Fruit fly (Drosophila melanogaster): ENCODE data around the gene Or10a.

The Or10a gene

dm6 chrX:11427282-11427689 is 10.1 kb upstream of the Or10a start (continued):
- no peak for TF ChIP-seq nerfin-1 (tag; optimal IDR thresholded peaks at IDR 0.05)
- no peak for TF ChIP-seq corto (GFP tag; optimal IDR thresholded peaks at IDR 0.05)
- no peak for TF ChIP-seq bigmax (GFP tag; optimal IDR thresholded peaks at IDR 0.05)
- peak in 1 of 3 experiments; percentile 20 for TF ChIP-seq lola (GFP tag; optimal IDR thresholded peaks at IDR 0.05)
- TF ChIP-seq dmrt99B (tag; optimal IDR thresholded peaks at IDR 0.05) = no peak
- TF ChIP-seq tap (tag; optimal IDR thresholded peaks at IDR 0.05) = peak; percentile 3
- TF ChIP-seq sens (GFP tag) = no peak
- TF ChIP-seq HLH54F (GFP tag; optimal IDR thresholded peaks at IDR 0.05) = no peak
- TF ChIP-seq Dp (GFP tag; optimal IDR thresholded peaks at IDR 0.05) = no peak
- TF ChIP-seq btn (GFP tag; optimal IDR thresholded peaks at IDR 0.05) = no peak
- no peak for TF ChIP-seq CG6689 (GFP tag; IDR thresholded peaks at IDR 0.05)
- TF ChIP-seq bowl (GFP tag; IDR thresholded peaks at IDR 0.05) = no peak
- TF ChIP-seq CG3163 (GFP tag; optimal IDR thresholded peaks at IDR 0.05) = no peak
- peak; percentile 56 for TF ChIP-seq CG12071 (GFP tag; optimal IDR thresholded peaks at IDR 0.05)
- TF ChIP-seq ken (GFP tag; IDR thresholded peaks at IDR 0.05) = no peak
- no peak for TF ChIP-seq danr (GFP tag; IDR thresholded peaks at IDR 0.05)
- no peak for TF ChIP-seq CG32772 (GFP tag; IDR thresholded peaks at IDR 0.05)
- TF ChIP-seq Asciz (GFP tag; optimal IDR thresholded peaks at IDR 0.05) = peak; percentile 67
- TF ChIP-seq zfh2 (GFP tag; optimal IDR thresholded peaks at IDR 0.05) = no peak
- no peak for TF ChIP-seq CG6654 (GFP tag; optimal IDR thresholded peaks at IDR 0.05)
- TF ChIP-seq CG9215 (GFP tag; IDR thresholded peaks at IDR 0.05) = no peak
- no peak for TF ChIP-seq Sin3A (optimal IDR thresholded peaks at IDR 0.05)
- no peak for TF ChIP-seq Ptx1 (GFP tag; IDR thresholded peaks at IDR 0.05)
- no peak for TF ChIP-seq ttk (GFP tag; IDR thresholded peaks at IDR 0.05)
- TF ChIP-seq Sry-δ (GFP tag; optimal IDR thresholded peaks at IDR 0.05) = no peak
- no peak for TF ChIP-seq slou (GFP tag; optimal IDR thresholded peaks at IDR 0.05)
- peak; percentile 32 for TF ChIP-seq gem (tag; optimal IDR thresholded peaks at IDR 0.05)
- no peak for TF ChIP-seq croc (GFP tag; conservative IDR thresholded peaks at IDR 0.05)
- peak; percentile 94 for TF ChIP-seq cwo (GFP tag; optimal IDR thresholded peaks at IDR 0.05)
- no peak; the same call in 1 of the 2 replicates for TF ChIP-seq CG31441 (GFP tag; IDR thresholded peaks at IDR 0.05)
- TF ChIP-seq Nf-YA (GFP tag; IDR thresholded peaks at IDR 0.05) = no peak
- TF ChIP-seq CG17912 (GFP tag; optimal IDR thresholded peaks at IDR 0.05) = no peak
- TF ChIP-seq CG4282 (GFP tag; optimal IDR thresholded peaks at IDR 0.05) = no peak
- 0 out of 2 replicates have a peak, but pooled peaks have one; percentile 28 for TF ChIP-seq rib (GFP tag; IDR thresholded peaks at IDR 0.05)
- TF ChIP-seq pros (GFP tag; optimal IDR thresholded peaks at IDR 0.05) = no peak
- no peak for TF ChIP-seq CG2712 (tag; optimal IDR thresholded peaks at IDR 0.05)
- peak; percentile 76 for TF ChIP-seq CG34376 (GFP tag; optimal IDR thresholded peaks at IDR 0.05)
- TF ChIP-seq gt (GFP tag; IDR thresholded peaks at IDR 0.05) = no peak
- no peak for TF ChIP-seq CG8290 (GFP tag; optimal IDR thresholded peaks at IDR 0.05)
- peak in 1 of 2 experiments; percentile 6 for TF ChIP-seq CG8290 (tag; optimal IDR thresholded peaks at IDR 0.05)
- TF ChIP-seq maf-S (GFP tag; optimal IDR thresholded peaks at IDR 0.05) = no peak
- peak; percentile 66; the same call in 1 of the 2 replicates for TF ChIP-seq GATAe (GFP tag; conservative IDR thresholded peaks at IDR 0.05)
- TF ChIP-seq gfzf (GFP tag; optimal IDR thresholded peaks at IDR 0.05) = no peak
- TF ChIP-seq Scr (GFP tag; IDR thresholded peaks at IDR 0.05; ENCODE audit: partially characterized antibody) = no peak
- 0 out of 3 replicates have a peak, but pooled peaks have one; percentile 21 for TF ChIP-seq ci (GFP tag; IDR thresholded peaks at IDR 0.05)
- TF ChIP-seq CG8281 (tag; optimal IDR thresholded peaks at IDR 0.05) = peak; percentile 18
- peak; percentile 54 for TF ChIP-seq CG4328 (GFP tag; optimal IDR thresholded peaks at IDR 0.05)
- no peak for TF ChIP-seq CG5953 (GFP tag; IDR thresholded peaks at IDR 0.05)
- TF ChIP-seq tup (GFP tag; optimal IDR thresholded peaks at IDR 0.05) = no peak
- no peak for TF ChIP-seq CG10267 (tag; optimal IDR thresholded peaks at IDR 0.05)
- TF ChIP-seq luna (GFP tag; optimal IDR thresholded peaks at IDR 0.05) = no peak
- TF ChIP-seq CG14441 (GFP tag; IDR thresholded peaks at IDR 0.05) = 0 out of 2 replicates have a peak, but pooled peaks have one; percentile 11
